Fruit fly (Drosophila melanogaster) whole organism, wandering third instar larva: ENCODE measurements around the gene Naxd.

Source experiments
- CG32264 ChIP-seq: fragments of 200-800 bp; sonication (Bioruptor generic); optimal IDR thresholded peaks from 2 replicates; lab custom pipeline; 2016; ENCODE audit warnings: missing biosample characterization, missing genetic modification characterization
- CrebA ChIP-seq: fragments of 200-800 bp; sonication (Bioruptor generic); optimal IDR thresholded peaks from 2 replicates; lab custom pipeline; 2016; ENCODE audit warnings: missing biosample characterization, mild to moderate bottlenecking, missing genetic modification characterization, borderline replicate concordance
- Dfd ChIP-seq: fragments of >200 bp; optimal IDR thresholded peaks from 2 replicates; lab custom pipeline; 2017; ENCODE audit warnings: missing biosample characterization, missing genetic modification characterization
- Dif ChIP-seq: fragments of 200-275, 200-300 bp; sonication (Bioruptor generic); optimal IDR thresholded peaks from 2 replicates; lab custom pipeline; 2018; ENCODE audit warnings: missing biosample characterization, missing genetic modification characterization; ENCODE audit not compliant: partially characterized antibody
- GATAd ChIP-seq: sonication (Bioruptor generic); optimal IDR thresholded peaks from 2 replicates; lab custom pipeline; 2016; ENCODE audit warnings: missing biosample characterization, missing genetic modification characterization
- HLH106 ChIP-seq: fragments of 200-800 bp; optimal IDR thresholded peaks from 3 replicates; lab custom pipeline; 2019; ENCODE audit warnings: missing biosample characterization, mild to moderate bottlenecking, missing genetic modification characterization, moderate library complexity
- Hnf4 ChIP-seq: fragments of 200-800 bp; sonication (Bioruptor generic); optimal IDR thresholded peaks from 2 replicates; lab custom pipeline; 2016; ENCODE audit warnings: missing biosample characterization, mild to moderate bottlenecking, missing genetic modification characterization
- Hr83 ChIP-seq: fragments of 200-300 bp; sonication (Bioruptor generic); optimal IDR thresholded peaks from 2 replicates; lab custom pipeline; 2016; ENCODE audit warnings: missing biosample characterization, mild to moderate bottlenecking, missing genetic modification characterization, moderate library complexity; ENCODE audit not compliant: poor library complexity, severe bottlenecking
- Jra ChIP-seq: sonication (Bioruptor generic); optimal IDR thresholded peaks from 2 replicates; lab custom pipeline; 2016; ENCODE audit warnings: missing biosample characterization, missing genetic modification characterization
- Mio ChIP-seq: sonication (Bioruptor generic); optimal IDR thresholded peaks from 2 replicates; lab custom pipeline; 2016; ENCODE audit warnings: missing biosample characterization, missing genetic modification characterization
- Myc ChIP-seq: fragments of >200 bp; optimal IDR thresholded peaks from 2 replicates; lab custom pipeline; 2017
- N ChIP-seq: fragments of >200 bp; optimal IDR thresholded peaks from 2 replicates; lab custom pipeline; 2018; ENCODE audit warnings: missing biosample characterization, missing external identifiers, missing genetic modification characterization
- OdsH ChIP-seq: fragments of 200-800 bp; sonication (Bioruptor generic); optimal IDR thresholded peaks from 2 replicates; lab custom pipeline; 2016; ENCODE audit warnings: missing biosample characterization, mild to moderate bottlenecking, missing genetic modification characterization
- Rel ChIP-seq, 2 experiments: fragments of 200-800 bp; sonication (Bioruptor generic) in 1 of 2; optimal IDR thresholded peaks; 2 replicates in 1 of 2; 3 replicates in 1 of 2; lab custom pipeline; 2016 to 2019; ENCODE audit warnings: mild to moderate bottlenecking in 2 of 2, missing biosample characterization in 2 of 2, missing genetic modification characterization in 2 of 2, moderate library complexity in 1 of 2
- Sp1 ChIP-seq: fragments of 200-800 bp; sonication (Bioruptor generic); optimal IDR thresholded peaks from 3 replicates; lab custom pipeline; 2019; ENCODE audit warnings: missing biosample characterization, mild to moderate bottlenecking, missing genetic modification characterization, moderate library complexity
- Vsx2 ChIP-seq: fragments of 200-300, 225-300 bp; sonication (Bioruptor generic); optimal IDR thresholded peaks from 2 replicates; lab custom pipeline; 2018; ENCODE audit warnings: missing biosample characterization, missing genetic modification characterization; ENCODE audit not compliant: partially characterized antibody
- br ChIP-seq: fragments of 200-800 bp; sonication (Bioruptor generic); optimal IDR thresholded peaks from 2 replicates; lab custom pipeline; 2016; ENCODE audit warnings: missing biosample characterization, missing genetic modification characterization
- dmrt93B ChIP-seq: fragments of 200-800 bp; sonication (Bioruptor generic); optimal IDR thresholded peaks from 2 replicates; lab custom pipeline; 2018; ENCODE audit warnings: missing biosample characterization, mild to moderate bottlenecking, missing genetic modification characterization
- dsf ChIP-seq: sonication (Bioruptor generic); optimal IDR thresholded peaks from 2 replicates; lab custom pipeline; 2016; ENCODE audit warnings: missing biosample characterization, missing genetic modification characterization, borderline replicate concordance
- ey ChIP-seq: fragments of 200-800 bp; sonication (Bioruptor generic); optimal IDR thresholded peaks from 2 replicates; lab custom pipeline; 2016; ENCODE audit warnings: missing biosample characterization, missing genetic modification characterization
- foxo ChIP-seq, 2 experiments: fragments of 200-800 bp; sonication (Bioruptor generic); optimal IDR thresholded peaks; 2 replicates in 1 of 2; 3 replicates in 1 of 2; lab custom pipeline; 2016 to 2017; ENCODE audit warnings: missing biosample characterization in 2 of 2, missing genetic modification characterization in 2 of 2
- fru ChIP-seq: fragments of 200-800 bp; sonication (Bioruptor generic); optimal IDR thresholded peaks from 3 replicates; lab custom pipeline; 2016; ENCODE audit warnings: missing biosample characterization, mild to moderate bottlenecking, missing genetic modification characterization
- h ChIP-seq: fragments of 200-800 bp; sonication (Bioruptor generic); optimal IDR thresholded peaks from 3 replicates; lab custom pipeline; 2016; ENCODE audit warnings: missing biosample characterization, mild to moderate bottlenecking, missing genetic modification characterization
- lola ChIP-seq: fragments of >200 bp; optimal IDR thresholded peaks from 2 replicates; lab custom pipeline; 2017; ENCODE audit warnings: missing biosample characterization, missing genetic modification characterization
- pan ChIP-seq: fragments of >200 bp; optimal IDR thresholded peaks from 2 replicates; lab custom pipeline; 2017
- psq ChIP-seq: fragments of 200-800 bp; sonication (Bioruptor generic); optimal IDR thresholded peaks from 3 replicates; lab custom pipeline; 2017; ENCODE audit warnings: missing biosample characterization, mild to moderate bottlenecking, missing genetic modification characterization, moderate library complexity
- rgr ChIP-seq: fragments of 200-800 bp; sonication (Bioruptor generic); optimal IDR thresholded peaks from 3 replicates; lab custom pipeline; 2016; ENCODE audit warnings: missing biosample characterization, mild to moderate bottlenecking, missing genetic modification characterization
- sage ChIP-seq: fragments of 200-800 bp; sonication (Bioruptor generic); optimal IDR thresholded peaks from 2 replicates; lab custom pipeline; 2016; ENCODE audit warnings: missing biosample characterization, mild to moderate bottlenecking, missing genetic modification characterization
- sv ChIP-seq: fragments of 200-800 bp; sonication (Bioruptor generic); optimal IDR thresholded peaks from 3 replicates; lab custom pipeline; 2016; ENCODE audit warnings: missing biosample characterization, missing genetic modification characterization
- tai ChIP-seq: sonication (Bioruptor generic); optimal IDR thresholded peaks from 2 replicates; lab custom pipeline; 2016; ENCODE audit warnings: missing biosample characterization, missing genetic modification characterization
- woc ChIP-seq: sonication (Bioruptor generic); optimal IDR thresholded peaks from 2 replicates; lab custom pipeline; 2016; ENCODE audit warnings: missing biosample characterization, mild to moderate bottlenecking, missing genetic modification characterization

Gene Naxd

DNA sequence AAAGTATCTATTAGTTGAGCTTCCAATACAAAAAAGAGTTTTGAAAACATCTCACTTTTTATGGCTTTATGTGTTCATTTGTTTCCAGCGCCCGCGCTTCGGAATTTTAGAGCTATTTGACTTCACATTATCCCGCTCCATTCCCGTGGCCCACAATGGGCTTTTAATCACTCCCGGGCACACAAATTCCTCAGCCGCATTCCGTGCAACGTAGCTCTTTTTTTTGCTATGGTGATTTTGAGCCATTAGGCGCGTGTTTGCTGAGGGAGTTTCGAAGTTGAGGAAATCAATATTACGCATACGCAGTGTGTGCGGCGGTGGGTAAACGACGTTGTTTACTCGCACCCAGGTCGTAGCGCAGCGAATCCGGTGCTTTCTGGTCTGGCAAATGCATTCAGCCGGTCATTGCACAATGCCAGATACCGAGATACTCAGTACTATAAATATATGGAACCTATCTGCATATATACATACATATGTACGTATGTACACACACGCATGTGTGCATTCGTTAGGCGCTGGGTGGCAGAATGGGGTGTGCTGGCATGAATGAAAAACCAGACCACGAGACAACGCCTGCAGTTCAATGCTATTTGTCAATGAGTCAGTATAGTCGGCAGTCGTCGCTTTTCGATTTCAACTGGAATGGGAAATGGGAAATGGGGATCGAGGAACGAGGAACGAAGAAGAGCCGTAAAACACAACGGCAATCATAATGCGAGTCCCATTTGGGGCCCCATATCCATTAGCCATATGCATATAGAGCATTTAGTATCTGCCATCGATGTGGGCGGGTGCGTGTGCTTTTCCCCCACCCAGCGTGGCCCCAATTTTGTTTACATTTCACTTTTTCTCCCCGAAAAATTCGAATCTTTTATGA is 24.2 kb downstream of the Naxd start:
- TF ChIP-seq rgr (GFP tag; lab: Kevin White, UChicago), result no peak
- TF ChIP-seq tai, result no peak
- no peak for TF ChIP-seq lola (GFP tag; lab: Kevin White, UChicago)
- TF ChIP-seq Vsx2 (GFP tag; lab: Kevin White, UChicago), result no peak
- TF ChIP-seq OdsH (GFP tag; lab: Kevin White, UChicago), result no peak
- no peak for TF ChIP-seq GATAd (GFP tag; lab: Kevin White, UChicago)
- no peak for TF ChIP-seq sv (GFP tag; lab: Kevin White, UChicago)
- no peak for TF ChIP-seq N
- TF ChIP-seq h (GFP tag; lab: Kevin White, UChicago), result no peak
- no peak for TF ChIP-seq Jra (GFP tag; lab: Kevin White, UChicago)
- no peak for TF ChIP-seq woc
- TF ChIP-seq dmrt93B (GFP tag; lab: Kevin White, UChicago), result no peak
- no peak for TF ChIP-seq CG32264 (GFP tag; lab: Kevin White, UChicago)

DNA sequence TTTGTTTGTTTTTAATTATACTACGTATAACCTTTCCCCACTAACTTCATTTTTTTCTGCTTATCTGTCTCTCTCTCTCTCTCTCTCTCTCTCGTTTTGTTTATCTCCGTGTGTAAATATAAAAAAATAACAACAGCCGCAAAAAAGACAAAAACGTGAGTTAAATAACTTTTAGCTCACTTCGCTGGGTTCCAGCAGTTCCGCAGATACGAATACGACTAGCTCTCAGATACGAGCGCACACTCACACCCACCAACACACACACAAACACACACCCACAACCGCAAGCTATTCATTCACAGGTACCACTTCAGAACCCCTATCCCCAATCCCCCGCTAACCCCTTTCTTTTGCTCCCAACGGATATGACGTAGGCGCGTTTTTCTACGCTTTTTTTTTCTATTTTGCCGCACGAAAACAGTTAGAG is 25.3 kb downstream of the Naxd start:
- no peak for TF ChIP-seq Vsx2 (GFP tag; lab: Kevin White, UChicago)
- peak; percentile 13 for TF ChIP-seq br (GFP tag; lab: Kevin White, UChicago)
- peak; percentile 41 for TF ChIP-seq rgr (GFP tag; lab: Kevin White, UChicago)
- peak; percentile 44 for TF ChIP-seq h (GFP tag; lab: Kevin White, UChicago)
- TF ChIP-seq woc, result no peak
- TF ChIP-seq Sp1 (GFP tag; lab: Kevin White, UChicago), result peak; percentile 43
- TF ChIP-seq Rel (GFP tag; optimal IDR thresholded peaks at IDR 0.05; lab: Kevin White, UChicago), result no peak
- peak; percentile 25 for TF ChIP-seq Rel (tag; optimal IDR thresholded peaks at IDR 0.05; lab: Kevin White, UChicago)
- TF ChIP-seq psq (GFP tag; lab: Kevin White, UChicago), result peak; percentile 0
- TF ChIP-seq foxo (GFP tag; optimal IDR thresholded peaks at IDR 0.05; lab: Kevin White, UChicago), result no peak
- TF ChIP-seq fru (GFP tag; lab: Kevin White, UChicago), result no peak
- no peak for TF ChIP-seq OdsH (GFP tag; lab: Kevin White, UChicago)
- TF ChIP-seq tai, result no peak
- TF ChIP-seq sage (GFP tag; lab: Kevin White, UChicago), result peak; percentile 4
- TF ChIP-seq Hr83 (GFP tag; lab: Kevin White, UChicago), result peak; percentile 6
- peak; percentile 64 for TF ChIP-seq CrebA (GFP tag; lab: Kevin White, UChicago)

DNA sequence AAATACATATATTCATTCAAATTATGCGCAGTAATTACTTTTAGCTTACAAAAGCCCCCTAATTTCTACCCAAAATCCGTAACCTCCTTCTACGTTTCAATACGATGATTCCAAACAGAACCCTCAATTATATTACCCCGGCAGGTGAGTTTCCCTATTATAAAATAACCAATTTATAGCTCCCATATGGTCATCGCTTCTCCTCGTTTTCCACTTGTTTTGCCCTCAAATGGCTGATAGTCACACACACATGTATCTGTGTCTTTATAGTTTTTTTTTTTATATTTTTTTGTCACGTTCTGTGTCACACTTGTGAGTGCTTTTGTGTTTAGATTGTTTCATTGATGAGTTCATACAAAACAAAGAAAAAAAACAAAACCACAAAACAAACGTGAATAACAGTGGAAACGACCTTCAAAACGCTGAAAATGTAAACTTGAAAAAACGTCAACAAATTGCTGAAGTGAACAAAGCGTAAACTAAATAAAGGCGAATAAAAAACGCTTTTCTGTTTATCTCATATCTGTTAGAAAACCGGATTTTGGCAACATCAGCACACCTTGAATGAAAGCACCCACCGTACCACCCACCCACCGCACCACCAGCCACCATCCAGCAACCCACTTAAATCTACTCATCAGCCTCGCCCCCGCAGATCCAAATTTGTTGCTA is 26.2 kb downstream of the Naxd start:
- TF ChIP-seq foxo (GFP tag; optimal IDR thresholded peaks at IDR 0.05; lab: Kevin White, UChicago) (peak in 1 of 2 experiments; percentile 1), Dfd (GFP tag; lab: Kevin White, UChicago) (no peak)

DNA sequence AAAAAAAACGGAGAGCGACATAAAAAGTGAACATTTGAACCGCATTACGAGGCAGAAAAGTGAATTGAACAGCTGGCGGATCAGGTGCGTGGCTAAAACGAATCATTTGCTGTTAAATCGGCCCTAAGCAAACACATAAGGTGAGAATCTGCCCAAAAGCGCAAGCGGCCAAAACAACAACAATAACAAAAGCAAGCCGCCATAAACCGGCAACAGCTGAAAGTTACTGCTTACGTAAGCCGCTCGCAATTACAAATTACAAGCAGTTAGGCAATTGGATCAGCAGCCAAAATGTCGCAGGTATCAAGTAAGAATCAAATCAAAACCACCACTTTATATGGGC is 34.1 kb downstream of the Naxd start:
- no peak for TF ChIP-seq foxo (GFP tag; optimal IDR thresholded peaks at IDR 0.05; lab: Kevin White, UChicago)
- TF ChIP-seq Rel (GFP tag; optimal IDR thresholded peaks at IDR 0.05; lab: Kevin White, UChicago), result no peak
- no peak for TF ChIP-seq Rel (tag; optimal IDR thresholded peaks at IDR 0.05; lab: Kevin White, UChicago)
- TF ChIP-seq GATAd (GFP tag; lab: Kevin White, UChicago), result no peak
- peak; percentile 3 for TF ChIP-seq Hr83 (GFP tag; lab: Kevin White, UChicago)
- TF ChIP-seq dmrt93B (GFP tag; lab: Kevin White, UChicago), result no peak
- TF ChIP-seq sage (GFP tag; lab: Kevin White, UChicago), result no peak
- no peak for TF ChIP-seq br (GFP tag; lab: Kevin White, UChicago)

DNA sequence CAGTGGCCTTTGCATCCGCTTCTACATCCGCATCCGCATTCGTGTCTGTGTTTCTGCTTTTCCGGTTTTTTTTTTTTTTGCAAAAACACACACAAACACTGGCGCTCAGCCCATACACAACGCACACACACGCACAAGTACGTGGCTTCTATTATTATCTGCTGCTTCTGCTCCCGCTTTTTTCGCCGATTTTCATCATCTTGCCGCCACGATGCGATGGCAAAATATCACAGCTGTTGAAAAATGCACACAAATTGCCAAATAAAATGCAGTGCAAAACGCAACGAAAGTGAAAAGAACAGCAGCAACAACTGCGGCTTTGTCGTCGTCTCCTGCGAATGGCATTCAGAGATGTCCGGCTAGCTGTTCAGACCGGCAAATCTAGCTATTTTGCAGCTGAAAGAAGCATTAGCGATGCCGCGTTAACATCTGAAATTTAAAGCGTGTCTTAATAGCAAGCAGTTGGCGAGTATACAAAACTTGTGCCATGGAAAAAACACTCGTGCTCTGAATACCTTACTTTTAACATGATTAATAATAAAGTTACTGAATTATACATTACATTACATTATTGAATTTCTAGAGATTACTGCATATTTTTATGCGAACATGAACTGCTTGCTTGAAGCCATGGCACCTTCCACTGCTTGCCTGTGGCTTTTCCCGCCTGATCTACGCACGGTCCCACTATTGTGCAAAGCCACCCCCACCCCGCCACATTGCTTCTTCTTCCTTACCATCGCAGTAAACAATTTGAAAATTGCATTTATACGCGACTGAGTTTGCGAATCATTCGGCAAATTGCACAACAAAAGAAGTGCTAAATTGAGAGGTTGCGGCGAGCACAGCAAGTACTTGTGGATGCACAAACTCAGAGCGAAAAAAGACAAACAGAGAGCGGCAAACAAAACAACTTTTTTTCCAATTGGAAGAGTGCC is 34.8 kb downstream of the Naxd start, which contains the start of the genes Ugt316A1 and Sfxn2:
Gene Ugt316A1 (minus strand): TSS at position 345 of the 938 bp plus-strand sequence.
Gene Sfxn2 (plus strand): TSS at position 694 of the 938 bp plus-strand sequence.
- TF ChIP-seq sv (GFP tag; lab: Kevin White, UChicago), result peak; percentile 60
- no peak for TF ChIP-seq br (GFP tag; lab: Kevin White, UChicago)
- TF ChIP-seq Myc, result peak; percentile 99
- peak; percentile 18 for TF ChIP-seq Dif (GFP tag; lab: Kevin White, UChicago)
- no peak for TF ChIP-seq Vsx2 (GFP tag; lab: Kevin White, UChicago)
- peak; percentile 28 for TF ChIP-seq Hnf4 (GFP tag; lab: Kevin White, UChicago)
- peak; percentile 2 for TF ChIP-seq dsf (GFP tag; lab: Kevin White, UChicago)
- TF ChIP-seq fru (GFP tag; lab: Kevin White, UChicago), result peak; percentile 50
- peak; percentile 39 for TF ChIP-seq Jra (GFP tag; lab: Kevin White, UChicago)
- TF ChIP-seq h (GFP tag; lab: Kevin White, UChicago), result peak; percentile 22
- peak; percentile 26 for TF ChIP-seq Hr83 (GFP tag; lab: Kevin White, UChicago)
- TF ChIP-seq pan, result no peak
- TF ChIP-seq HLH106 (tag; lab: Kevin White, UChicago), result peak; percentile 44
- peak; percentile 69 for TF ChIP-seq woc
- no peak for TF ChIP-seq Dfd (GFP tag; lab: Kevin White, UChicago)
- TF ChIP-seq psq (GFP tag; lab: Kevin White, UChicago), result peak; percentile 36
- peak; percentile 53 for TF ChIP-seq Sp1 (GFP tag; lab: Kevin White, UChicago)
- peak; percentile 67 for TF ChIP-seq tai
- TF ChIP-seq ey (GFP tag; lab: Kevin White, UChicago), result peak; percentile 31
- no peak for TF ChIP-seq Mio
- TF ChIP-seq foxo (GFP tag; optimal IDR thresholded peaks at IDR 0.05; lab: Kevin White, UChicago), result peak in 1 of 2 experiments; percentile 56
- no peak for TF ChIP-seq sage (GFP tag; lab: Kevin White, UChicago)
- TF ChIP-seq Rel (GFP tag; optimal IDR thresholded peaks at IDR 0.05; lab: Kevin White, UChicago), result no peak
- peak; percentile 41 for TF ChIP-seq Rel (tag; optimal IDR thresholded peaks at IDR 0.05; lab: Kevin White, UChicago)
